Worm (Caenorhabditis elegans): ENCODE results near the gene btf-1.

- TF ChIP-seq attf-3 (GFP tag; conservative IDR thresholded peaks at IDR 0.05) (no peak), mcd-1 (GFP tag; IDR thresholded peaks at IDR 0.05) (no peak), hlh-12 (tag; optimal IDR thresholded peaks at IDR 0.05) (no peak), hmg-20 (GFP tag; IDR thresholded peaks at IDR 0.05) (no peak), unc-62 (GFP tag; optimal IDR thresholded peaks at IDR 0.05) (no peak), snpc-4 (GFP tag; optimal IDR thresholded peaks at IDR 0.05) (no peak), snpc-4 (tag; optimal IDR thresholded peaks at IDR 0.05) (no peak), nfya-1 (tag; optimal IDR thresholded peaks at IDR 0.05; ENCODE audit: borderline replicate concordance, insufficient read depth) (no peak), somi-1 (GFP tag; optimal IDR thresholded peaks at IDR 0.05) (no peak), madf-6 (GFP tag; IDR thresholded peaks at IDR 0.05) (no peak), ZK185.1 (tag; optimal IDR thresholded peaks at IDR 0.05; ENCODE audit: poor library complexity, severe bottlenecking) (no peak)
These were observed 15.8 kb downstream of the btf-1 start, which contains the start of gene F15D4.2 for ce11 chrII:13215792-13216191.
